Worm (Caenorhabditis elegans): ENCODE data around the gene col-184.

The col-184 gene

ce11 chrX:13443283-13443682 lies 26.0 kb upstream of the col-184 start (continued):
- TF ChIP-seq attf-3 (GFP tag; conservative IDR thresholded peaks at IDR 0.05) = no peak
- no peak for TF ChIP-seq ama-1 (optimal IDR thresholded peaks at IDR 0.05)
- TF ChIP-seq ama-1 (GFP tag; optimal IDR thresholded peaks at IDR 0.05) = no peak
- no peak for TF ChIP-seq unc-130 (GFP tag; optimal IDR thresholded peaks at IDR 0.05)
- TF ChIP-seq snpc-1.1 (tag; optimal IDR thresholded peaks at IDR 0.05; ENCODE audit: insufficient read depth) = no peak
- TF ChIP-seq lsy-27 (tag; optimal IDR thresholded peaks at IDR 0.05; ENCODE audit: borderline replicate concordance, insufficient read depth) = no peak
- TF ChIP-seq D2030.7 (GFP tag; IDR thresholded peaks at IDR 0.05) = peak; percentile 92
- TF ChIP-seq K12H6.12 (tag; optimal IDR thresholded peaks at IDR 0.05) = no peak
- TF ChIP-seq rpc-1 (optimal IDR thresholded peaks at IDR 0.05) = peak; percentile 75
- peak; percentile 90 for TF ChIP-seq rpc-1 (tag; optimal IDR thresholded peaks at IDR 0.05)
- TF ChIP-seq ceh-100 (GFP tag; IDR thresholded peaks at IDR 0.05) = no peak
- TF ChIP-seq F52B5.7 (tag; optimal IDR thresholded peaks at IDR 0.05) = no peak
- TF ChIP-seq tbp1 (GFP tag; optimal IDR thresholded peaks at IDR 0.05) = peak; percentile 84
- 0 out of 2 replicates have a peak, but pooled peaks have one; percentile 18 for TF ChIP-seq madf-6 (GFP tag; IDR thresholded peaks at IDR 0.05)
- TF ChIP-seq him-1 (tag; optimal IDR thresholded peaks at IDR 0.05) = peak; percentile 51
- peak; percentile 44; the same call in 1 of the 2 replicates for TF ChIP-seq hmg-1.2 (GFP tag; IDR thresholded peaks at IDR 0.05)
- no peak for TF ChIP-seq Y79H2A.3 (GFP tag; conservative IDR thresholded peaks at IDR 0.05)
- TF ChIP-seq let-607 (tag; optimal IDR thresholded peaks at IDR 0.05) = no peak
- TF ChIP-seq F37B4.10 (GFP tag; IDR thresholded peaks at IDR 0.05) = no peak
- peak; percentile 45; the same call in 1 of the 2 replicates for TF ChIP-seq dox-1 (GFP tag; IDR thresholded peaks at IDR 0.05)
- TF ChIP-seq snpc-1.3 (tag; optimal IDR thresholded peaks at IDR 0.05; ENCODE audit: insufficient read depth) = peak; percentile 63
- no peak for TF ChIP-seq let-526 (GFP tag; IDR thresholded peaks at IDR 0.05)
- no peak for TF ChIP-seq cebp-1 (GFP tag; IDR thresholded peaks at IDR 0.05)
- peak; percentile 1 for TF ChIP-seq cebp-1 (tag; optimal IDR thresholded peaks at IDR 0.05)
- TF ChIP-seq ets-4 (GFP tag; optimal IDR thresholded peaks at IDR 0.05) = no peak
- TF ChIP-seq madf-8 (GFP tag; conservative IDR thresholded peaks at IDR 0.05) = no peak

- no peak for TF ChIP-seq egl-44 (GFP tag; IDR thresholded peaks at IDR 0.05)
- TF ChIP-seq rpc-1 (optimal IDR thresholded peaks at IDR 0.05) = peak; percentile 63
- peak; percentile 84 for TF ChIP-seq rpc-1 (tag; optimal IDR thresholded peaks at IDR 0.05)
- TF ChIP-seq die-1 (tag; optimal IDR thresholded peaks at IDR 0.05) = peak; percentile 48
- no peak for TF ChIP-seq dox-1 (GFP tag; IDR thresholded peaks at IDR 0.05)
- 0 out of 2 replicates have a peak, but pooled peaks have one; percentile 51 for TF ChIP-seq ztf-25 (GFP tag; IDR thresholded peaks at IDR 0.05)
- TF ChIP-seq tbp1 (GFP tag; optimal IDR thresholded peaks at IDR 0.05) = peak; percentile 85
- no peak for TF ChIP-seq dpff-1 (tag; optimal IDR thresholded peaks at IDR 0.05)
- TF ChIP-seq Y53G8AR.9 (GFP tag; conservative IDR thresholded peaks at IDR 0.05) = no peak
- TF ChIP-seq B0261.1 (tag; optimal IDR thresholded peaks at IDR 0.05) = peak; percentile 71
- peak; percentile 38; the same call in 1 of the 2 replicates for TF ChIP-seq hmg-1.2 (GFP tag; IDR thresholded peaks at IDR 0.05)
- peak; percentile 54 for TF ChIP-seq D2030.7 (GFP tag; IDR thresholded peaks at IDR 0.05)
- peak; percentile 33 for TF ChIP-seq nhr-90 (tag; optimal IDR thresholded peaks at IDR 0.05)
- no peak for TF ChIP-seq rec-8 (tag; optimal IDR thresholded peaks at IDR 0.05)
- no peak for TF ChIP-seq snpc-4 (GFP tag; optimal IDR thresholded peaks at IDR 0.05)
- peak in 1 of 4 experiments; percentile 36 for TF ChIP-seq snpc-4 (tag; optimal IDR thresholded peaks at IDR 0.05)
- peak; percentile 9 for TF ChIP-seq ztf-18 (tag; optimal IDR thresholded peaks at IDR 0.05)
- TF ChIP-seq ama-1 (optimal IDR thresholded peaks at IDR 0.05) = no peak
- no peak for TF ChIP-seq ama-1 (GFP tag; optimal IDR thresholded peaks at IDR 0.05)
- TF ChIP-seq lin-26 (GFP tag; IDR thresholded peaks at IDR 0.05) = peak; percentile 59; the same call in 1 of the 2 replicates
Observed at ce11 chrX:13444267-13444666, 25.0 kb upstream of the col-184 start.
